Worm (Caenorhabditis elegans) whole organism, L3 larva: Measurements from ENCODE around the gene H35N09.1.

Experiments
- R02D3.7 ChIP-seq: fragments of 150-350 bp; optimal IDR thresholded peaks from 2 replicates; lab custom pipeline; 2014; ENCODE audit warnings: missing biosample characterization, missing genetic modification characterization
- ZK546.5 ChIP-seq: sonication (generic microtip); optimal IDR thresholded peaks from 2 replicates; lab custom pipeline; 2017; ENCODE audit warnings: missing biosample characterization, missing genetic modification characterization
- ceh-28 ChIP-seq: fragments of 150-350 bp; optimal IDR thresholded peaks from 2 replicates; lab custom pipeline; 2014; ENCODE audit warnings: missing biosample characterization, missing genetic modification reagents, missing genetic modification characterization
- ceh-9 ChIP-seq: sonication (generic microtip); optimal IDR thresholded peaks from 2 replicates; lab custom pipeline; 2018; ENCODE audit warnings: missing biosample characterization, missing genetic modification characterization
- elt-2 ChIP-seq: sonication (generic microtip); optimal IDR thresholded peaks from 2 replicates; lab custom pipeline; 2016; ENCODE audit warnings: missing genetic modification reagents, mild to moderate bottlenecking, missing genetic modification characterization, missing compliant biosample characterization
- fkh-2 ChIP-seq: fragments of 150-350 bp; optimal IDR thresholded peaks from 2 replicates; lab custom pipeline; 2014; ENCODE audit warnings: missing biosample characterization, missing genetic modification reagents, missing genetic modification characterization
- fos-1 ChIP-seq: fragments of 150-350 bp; optimal IDR thresholded peaks from 2 replicates; lab custom pipeline; 2014; ENCODE audit warnings: missing biosample characterization, missing genetic modification characterization
- hmg-11 ChIP-seq: sonication (generic microtip); optimal IDR thresholded peaks from 2 replicates; lab custom pipeline; 2016; ENCODE audit warnings: missing genetic modification characterization, missing compliant biosample characterization
- lin-15B ChIP-seq: fragments of 150-350 bp; optimal IDR thresholded peaks from 2 replicates; lab custom pipeline; 2014; ENCODE audit warnings: missing biosample characterization, missing genetic modification characterization
- lsy-12 ChIP-seq: sonication (generic microtip); optimal IDR thresholded peaks from 2 replicates; lab custom pipeline; 2016; ENCODE audit warnings: mild to moderate bottlenecking, missing genetic modification characterization, missing compliant biosample characterization
- mdl-1 ChIP-seq: fragments of 150-350 bp; optimal IDR thresholded peaks from 2 replicates; lab custom pipeline; 2014; ENCODE audit warnings: missing biosample characterization, missing genetic modification characterization
- mml-1 ChIP-seq: fragments of 150-350 bp; sonication (generic microtip); optimal IDR thresholded peaks from 3 replicates; lab custom pipeline; 2014; ENCODE audit warnings: missing biosample characterization, missing genetic modification characterization
- nhr-12 ChIP-seq: fragments of 150-350 bp; optimal IDR thresholded peaks from 2 replicates; lab custom pipeline; 2014; ENCODE audit warnings: missing biosample characterization, missing genetic modification characterization
- nhr-28 ChIP-seq: fragments of 150-350 bp; optimal IDR thresholded peaks from 2 replicates; lab custom pipeline; 2014; ENCODE audit warnings: missing biosample characterization, missing genetic modification characterization
- nhr-67 ChIP-seq: fragments of 150-350 bp; optimal IDR thresholded peaks from 2 replicates; lab custom pipeline; 2014; ENCODE audit warnings: missing biosample characterization, missing genetic modification characterization
- unc-39 ChIP-seq: sonication (generic microtip); optimal IDR thresholded peaks from 4 replicates; lab custom pipeline; 2017; ENCODE audit warnings: missing biosample characterization, missing genetic modification characterization
- ztf-4 ChIP-seq: fragments of 150-350 bp; optimal IDR thresholded peaks from 2 replicates; lab custom pipeline; 2014; ENCODE audit warnings: missing biosample characterization, missing genetic modification characterization

H35N09.1 gene

DNA sequence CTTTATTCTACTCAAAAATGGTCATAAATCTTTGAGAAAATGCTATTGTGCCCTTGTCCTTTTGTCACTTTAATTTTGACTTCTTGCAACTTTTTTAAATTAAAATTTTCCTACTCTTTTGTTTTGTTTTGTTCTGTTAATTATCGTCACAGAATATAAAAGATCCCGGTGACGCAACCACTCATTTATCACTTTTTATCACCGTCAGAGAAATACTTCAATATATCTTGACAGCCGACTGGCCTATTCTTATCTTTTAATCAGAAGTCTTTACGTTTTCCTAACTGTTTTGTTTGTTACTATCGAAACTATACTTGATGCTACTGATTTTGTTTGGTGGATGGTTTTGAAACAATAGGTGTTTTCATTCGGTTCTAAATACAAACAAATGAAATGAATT lies 50.9 kb downstream of the H35N09.1 start:
- TF ChIP-seq hmg-11 (tag; lab: Kevin White, UChicago), result no peak
- no peak for TF ChIP-seq ZK546.5 (tag; lab: Kevin White, UChicago)
- TF ChIP-seq nhr-28, result no peak
- TF ChIP-seq lin-15B (tag; lab: Kevin White, UChicago), result no peak
- no peak for TF ChIP-seq fkh-2 (tag; lab: Kevin White, UChicago)
- TF ChIP-seq ceh-9 (tag; lab: Kevin White, UChicago), result no peak
- TF ChIP-seq mdl-1 (tag; lab: Kevin White, UChicago), result no peak
- TF ChIP-seq elt-2 (tag; lab: Kevin White, UChicago), result no peak
- no peak for TF ChIP-seq fos-1
- no peak for TF ChIP-seq nhr-67 (tag; lab: Kevin White, UChicago)
- no peak for TF ChIP-seq mml-1
- TF ChIP-seq ceh-28 (tag; lab: Kevin White, UChicago), result no peak
- no peak for TF ChIP-seq lsy-12 (tag; lab: Kevin White, UChicago)
- TF ChIP-seq ztf-4 (tag; lab: Kevin White, UChicago), result no peak
- no peak for TF ChIP-seq unc-39 (tag; lab: Kevin White, UChicago)
- no peak for TF ChIP-seq R02D3.7 (tag; lab: Kevin White, UChicago)
- TF ChIP-seq nhr-12 (tag; lab: Kevin White, UChicago), result no peak
